Fruit fly (Drosophila melanogaster) whole organism, embryonic: Measurements from ENCODE around the gene FucTD.
A peak's percentile ranks its signal among the peaks of the same experiment; 100 is the strongest.

ENCODE experiments used
- Antp ChIP-seq: fragments of 200-800 bp; sonication (Bioruptor generic); optimal IDR thresholded peaks from 3 replicates; lab custom pipeline; 2016; ENCODE audit warnings: missing biosample characterization, missing genetic modification characterization
- Asciz ChIP-seq: fragments of 200-800 bp; sonication (Bioruptor generic); optimal IDR thresholded peaks from 2 replicates; lab custom pipeline; 2017; ENCODE audit warnings: missing biosample characterization, mild to moderate bottlenecking, missing genetic modification characterization, missing genetic modification reagents
- CG10147 ChIP-seq: fragments of 200-800 bp; sonication (Bioruptor generic); optimal IDR thresholded peaks from 2 replicates; lab custom pipeline; 2019; ENCODE audit warnings: missing biosample characterization, mild to moderate bottlenecking, missing genetic modification characterization, moderate library complexity
- CG10431 ChIP-seq: fragments of 200-800 bp; sonication (Bioruptor generic); optimal IDR thresholded peaks from 3 replicates; lab custom pipeline; 2018; ENCODE audit warnings: missing biosample characterization, mild to moderate bottlenecking, missing genetic modification characterization
- CG11696 ChIP-seq: fragments of 200-800 bp; sonication (Bioruptor generic); IDR thresholded peaks from 2 replicates; pipeline ENCODE4 v1.3.6; 2022; ENCODE audit warnings: missing biosample characterization, missing genetic modification characterization
- CG13287 ChIP-seq: fragments of 200-800 bp; sonication (Bioruptor generic); IDR thresholded peaks from 2 replicates; pipeline ENCODE4 v1.3.6; 2022; ENCODE audit warnings: missing biosample characterization, missing genetic modification characterization; ENCODE audit not compliant: partially characterized antibody
- CG2116 ChIP-seq: fragments of 200-800 bp; sonication (Bioruptor generic); optimal IDR thresholded peaks from 3 replicates; lab custom pipeline; 2018; ENCODE audit warnings: missing biosample characterization, mild to moderate bottlenecking, missing genetic modification characterization
- CG2129 ChIP-seq: fragments of 200-800 bp; sonication (Bioruptor generic); IDR thresholded peaks from 2 replicates; pipeline ENCODE4 v1.3.6; 2022; ENCODE audit warnings: missing biosample characterization, missing genetic modification characterization; ENCODE audit not compliant: partially characterized antibody
- CG2875 ChIP-seq: fragments of 200-800 bp; sonication (Bioruptor generic); optimal IDR thresholded peaks from 2 replicates; lab custom pipeline; 2017; ENCODE audit warnings: missing biosample characterization, mild to moderate bottlenecking, missing genetic modification characterization, missing genetic modification reagents
- CG3065 ChIP-seq: fragments of 200-800 bp; sonication (Bioruptor generic); optimal IDR thresholded peaks from 2 replicates; lab custom pipeline; 2016; ENCODE audit warnings: missing biosample characterization, missing genetic modification characterization
- CG34224 ChIP-seq: fragments of 200-800 bp; sonication (Bioruptor generic); IDR thresholded peaks from 3 replicates; pipeline ENCODE4 v1.3.6; 2022; ENCODE audit warnings: missing biosample characterization, missing genetic modification characterization; ENCODE audit not compliant: partially characterized antibody
- CG6654 ChIP-seq: fragments of 200-800 bp; sonication (Bioruptor generic); optimal IDR thresholded peaks from 2 replicates; lab custom pipeline; 2017; ENCODE audit warnings: missing biosample characterization, mild to moderate bottlenecking, missing genetic modification characterization
- CG7372 ChIP-seq: fragments of 200-800 bp; sonication (Bioruptor generic); IDR thresholded peaks from 2 replicates; pipeline ENCODE4 v1.3.6; 2022; ENCODE audit warnings: missing biosample characterization, missing genetic modification characterization
- CG7963 ChIP-seq: fragments of 200-800 bp; sonication (Bioruptor generic); IDR thresholded peaks from 3 replicates; pipeline ENCODE4 v1.3.6; 2022; ENCODE audit warnings: missing biosample characterization, missing genetic modification characterization; ENCODE audit not compliant: partially characterized antibody
- CG8478 ChIP-seq: fragments of >200 bp; optimal IDR thresholded peaks from 2 replicates; lab custom pipeline; 2018
- CG9876 ChIP-seq: fragments of 200-800 bp; sonication (Bioruptor generic); optimal IDR thresholded peaks from 2 replicates; lab custom pipeline; 2016; ENCODE audit warnings: missing biosample characterization, missing genetic modification characterization
- CkIIα-i1 ChIP-seq: fragments of 200-800 bp; sonication (Bioruptor generic); IDR thresholded peaks from 2 replicates; pipeline ENCODE4 v1.3.6; 2022; ENCODE audit warnings: missing biosample characterization, missing genetic modification characterization
- Dbx ChIP-seq: fragments of 200-800 bp; sonication (Bioruptor generic); IDR thresholded peaks from 3 replicates; pipeline ENCODE4 v1.3.6; 2022; ENCODE audit warnings: missing biosample characterization, missing genetic modification characterization
- Fer1 ChIP-seq: fragments of 200-800 bp; sonication (Bioruptor generic); optimal IDR thresholded peaks from 2 replicates; lab custom pipeline; 2017; ENCODE audit warnings: missing biosample characterization, mild to moderate bottlenecking, missing genetic modification characterization
- HHEX ChIP-seq: fragments of 200-800 bp; sonication (Bioruptor generic); optimal IDR thresholded peaks from 3 replicates; lab custom pipeline; 2017; ENCODE audit warnings: missing biosample characterization, mild to moderate bottlenecking, missing genetic modification characterization, missing genetic modification reagents
- HLH54F ChIP-seq: fragments of 200-800 bp; sonication (Bioruptor generic); optimal IDR thresholded peaks from 3 replicates; lab custom pipeline; 2016; ENCODE audit warnings: missing biosample characterization, missing genetic modification characterization
- Hey ChIP-seq: fragments of 200-800 bp; sonication (Bioruptor generic); optimal IDR thresholded peaks from 3 replicates; lab custom pipeline; 2018; ENCODE audit warnings: missing biosample characterization, mild to moderate bottlenecking, missing genetic modification characterization
- Max ChIP-seq: fragments of 200-800 bp; sonication (Bioruptor generic); optimal IDR thresholded peaks from 2 replicates; lab custom pipeline; 2016; ENCODE audit warnings: missing biosample characterization, mild to moderate bottlenecking, missing genetic modification characterization
- Mrtf ChIP-seq: fragments of 200-800 bp; sonication (Bioruptor generic); IDR thresholded peaks from 3 replicates; pipeline ENCODE4 v1.3.6; 2022; ENCODE audit warnings: missing biosample characterization, missing genetic modification characterization
- NFAT ChIP-seq: fragments of 200-800 bp; sonication (Bioruptor generic); IDR thresholded peaks from 2 replicates; pipeline ENCODE4 v1.3.6; 2022; ENCODE audit warnings: missing biosample characterization, missing genetic modification characterization
- Sry-β ChIP-seq: fragments of 200-800 bp; sonication (Bioruptor generic); optimal IDR thresholded peaks from 2 replicates; lab custom pipeline; 2018; ENCODE audit warnings: missing biosample characterization, mild to moderate bottlenecking, missing genetic modification characterization, moderate library complexity
- Taf1 ChIP-seq: fragments of 200-800 bp; sonication (Bioruptor generic); IDR thresholded peaks from 2 replicates; pipeline ENCODE4 v1.3.6; 2022; ENCODE audit warnings: missing biosample characterization, missing genetic modification characterization
- Usf ChIP-seq: fragments of 200-800 bp; sonication (Bioruptor generic); optimal IDR thresholded peaks from 2 replicates; lab custom pipeline; 2017; ENCODE audit warnings: missing genotype, missing biosample characterization, missing genetic modification characterization
- abd-A ChIP-seq: fragments of 200-800 bp; sonication (Bioruptor generic); optimal IDR thresholded peaks from 3 replicates; lab custom pipeline; 2019; ENCODE audit warnings: missing biosample characterization, mild to moderate bottlenecking, missing genetic modification characterization, moderate library complexity
- bbx ChIP-seq: fragments of 200-800 bp; sonication (Bioruptor generic); IDR thresholded peaks from 2 replicates; pipeline ENCODE4 v1.3.6; 2022; ENCODE audit warnings: missing biosample characterization, missing genetic modification characterization; ENCODE audit not compliant: partially characterized antibody
- cg ChIP-seq: fragments of 200-800 bp; sonication (Bioruptor generic); optimal IDR thresholded peaks from 3 replicates; lab custom pipeline; 2019; ENCODE audit warnings: missing biosample characterization, mild to moderate bottlenecking, missing genetic modification characterization, moderate library complexity
- dan ChIP-seq: fragments of 200-800 bp; sonication (Bioruptor generic); IDR thresholded peaks from 2 replicates; pipeline ENCODE4 v1.3.6; 2022; ENCODE audit warnings: missing biosample characterization, missing genetic modification characterization
- danr ChIP-seq: fragments of 200-800 bp; sonication (Bioruptor generic); IDR thresholded peaks from 2 replicates; pipeline ENCODE4 v1.3.6; 2022; ENCODE audit warnings: missing biosample characterization, missing genetic modification characterization
- fd102C ChIP-seq: fragments of 200-800 bp; sonication (Bioruptor generic); optimal IDR thresholded peaks from 2 replicates; lab custom pipeline; 2018; ENCODE audit warnings: missing biosample characterization, mild to moderate bottlenecking, missing genetic modification characterization, moderate library complexity
- fu2 ChIP-seq: fragments of 200-800 bp; sonication (Bioruptor generic); optimal IDR thresholded peaks from 2 replicates; lab custom pipeline; 2016; ENCODE audit warnings: missing biosample characterization, missing genetic modification characterization
- gem ChIP-seq: fragments of 200-800 bp; sonication (Bioruptor generic); optimal IDR thresholded peaks from 2 replicates; lab custom pipeline; 2019; ENCODE audit warnings: missing biosample characterization, mild to moderate bottlenecking, missing genetic modification characterization, moderate library complexity
- grau ChIP-seq: fragments of 200-800 bp; optimal IDR thresholded peaks from 3 replicates; lab custom pipeline; 2019; ENCODE audit warnings: missing biosample characterization, mild to moderate bottlenecking, missing genetic modification characterization, moderate library complexity
- gro ChIP-seq: fragments of 200-800 bp; sonication (Bioruptor generic); optimal IDR thresholded peaks from 2 replicates; lab custom pipeline; 2016; ENCODE audit warnings: missing biosample characterization, missing genetic modification characterization
- insv ChIP-seq, 2 experiments: fragments of 200-800 bp; sonication (Bioruptor generic); optimal IDR thresholded peaks; 3 replicates each; lab custom pipeline; 2016 to 2018; ENCODE audit warnings: missing biosample characterization in 2 of 2, missing genetic modification characterization in 2 of 2
- jigr1 ChIP-seq: fragments of 200-800 bp; sonication (Bioruptor generic); IDR thresholded peaks from 3 replicates; pipeline ENCODE4 v1.3.6; 2022; ENCODE audit warnings: missing biosample characterization, missing genetic modification characterization
- onecut ChIP-seq: fragments of 200-800 bp; sonication (Bioruptor generic); IDR thresholded peaks from 2 replicates; pipeline ENCODE4 v1.3.6; 2022; ENCODE audit warnings: missing biosample characterization, missing genetic modification characterization
- pho ChIP-seq: fragments of 200-800 bp; sonication (Bioruptor generic); optimal IDR thresholded peaks from 2 replicates; lab custom pipeline; 2016; ENCODE audit warnings: missing biosample characterization, missing genetic modification characterization
- pita ChIP-seq: fragments of 200-800 bp; sonication (Bioruptor generic); optimal IDR thresholded peaks from 2 replicates; lab custom pipeline; 2017; ENCODE audit warnings: missing biosample characterization, mild to moderate bottlenecking, missing genetic modification characterization
- ranshi ChIP-seq: fragments of 200-800 bp; sonication (Bioruptor generic); IDR thresholded peaks from 2 replicates; pipeline ENCODE4 v1.3.6; 2022; ENCODE audit warnings: missing biosample characterization, missing genetic modification characterization
- row ChIP-seq: fragments of 200-800 bp; sonication (Bioruptor generic); IDR thresholded peaks from 3 replicates; pipeline ENCODE4 v1.3.6; 2022; ENCODE audit warnings: missing biosample characterization, missing genetic modification characterization
- sc ChIP-seq, 3 experiments: fragments of >200 bp in 2 of 3; fragments of 200-800 bp in 1 of 3; sonication (Bioruptor generic) in 1 of 3; optimal IDR thresholded peaks; 2 replicates in 2 of 3; 3 replicates in 1 of 3; lab custom pipeline; 2017; ENCODE audit warnings: mild to moderate bottlenecking in 1 of 3, missing biosample characterization in 1 of 3, missing genetic modification characterization in 1 of 3, missing genetic modification reagents in 1 of 3
- sens ChIP-seq: fragments of 200-800 bp; sonication (Bioruptor generic); peaks from one replicate; lab custom pipeline; 2016; ENCODE audit warnings: missing biosample characterization, missing genetic modification characterization
- slbo ChIP-seq: fragments of 200-800 bp; sonication (Bioruptor generic); IDR thresholded peaks from 2 replicates; pipeline ENCODE4 v1.3.6; 2022; ENCODE audit warnings: missing biosample characterization, missing genetic modification characterization
- twi ChIP-seq: fragments of 200-800 bp; optimal IDR thresholded peaks from 2 replicates; lab custom pipeline; 2019; ENCODE audit warnings: missing biosample characterization, mild to moderate bottlenecking, missing genetic modification characterization, moderate library complexity
- yki ChIP-seq: fragments of >200 bp; optimal IDR thresholded peaks from 3 replicates; lab custom pipeline; 2018

The FucTD gene

dm6 chr3L:1378862-1379543 lies 37.0 kb upstream of the FucTD start (continued):
- TF ChIP-seq CG2129 (GFP tag; lab: Robert Waterston, UW), result no peak
- TF ChIP-seq bbx (GFP tag; lab: Robert Waterston, UW), result no peak
- TF ChIP-seq CG6654 (GFP tag; lab: Kevin White, UChicago), result no peak
- no peak for TF ChIP-seq CkIIα-i1
- no peak for TF ChIP-seq CG2116 (GFP tag; lab: Kevin White, UChicago)
- TF ChIP-seq gro (GFP tag; lab: Kevin White, UChicago), result no peak
- TF ChIP-seq twi (tag; lab: Kevin White, UChicago), result peak; percentile 25
- TF ChIP-seq Dbx (GFP tag; lab: Robert Waterston, UW), result no peak
- TF ChIP-seq Fer1 (GFP tag; lab: Kevin White, UChicago), result no peak
- TF ChIP-seq Asciz (GFP tag; lab: Kevin White, UChicago), result peak; percentile 24
- TF ChIP-seq NFAT (GFP tag; lab: Robert Waterston, UW), result no peak
- TF ChIP-seq sc (optimal IDR thresholded peaks at IDR 0.05; lab: Kevin White, UChicago), result no peak
- peak; percentile 52 for TF ChIP-seq sc (GFP tag; optimal IDR thresholded peaks at IDR 0.05; lab: Kevin White, UChicago)
- no peak for TF ChIP-seq yki (lab: Kevin White, UChicago)
- 0 out of 2 replicates have a peak, but pooled peaks have one; percentile 14 for TF ChIP-seq danr
- TF ChIP-seq sens (GFP tag; lab: Kevin White, UChicago), result peak; percentile 94
- no peak for TF ChIP-seq abd-A (tag; lab: Kevin White, UChicago)
- TF ChIP-seq grau (tag; lab: Kevin White, UChicago), result peak; percentile 62
- TF ChIP-seq pita (GFP tag; lab: Kevin White, UChicago), result no peak
- no peak for TF ChIP-seq CG3065 (GFP tag; lab: Kevin White, UChicago)
- TF ChIP-seq Taf1 (GFP tag; lab: Robert Waterston, UW), result no peak
- TF ChIP-seq ranshi (GFP tag; lab: Robert Waterston, UW), result 0 out of 2 replicates have a peak, but pooled peaks have one; percentile 27
- peak; percentile 81 for TF ChIP-seq gem (tag; lab: Kevin White, UChicago)
- TF ChIP-seq Sry-β (GFP tag; lab: Kevin White, UChicago), result no peak
- TF ChIP-seq CG34224, result no peak
- TF ChIP-seq CG9876 (GFP tag; lab: Kevin White, UChicago), result no peak
- TF ChIP-seq insv (GFP tag; optimal IDR thresholded peaks at IDR 0.05; lab: Kevin White, UChicago), result no peak
- TF ChIP-seq jigr1 (GFP tag; lab: Robert Waterston, UW), result 0 out of 3 replicates have a peak, but pooled peaks have one; percentile 22
- peak; percentile 77 for TF ChIP-seq CG2875 (GFP tag; lab: Kevin White, UChicago)
- TF ChIP-seq HLH54F (GFP tag; lab: Kevin White, UChicago), result no peak
- TF ChIP-seq CG7963 (GFP tag; lab: Robert Waterston, UW), result no peak
- no peak for TF ChIP-seq dan (GFP tag; lab: Robert Waterston, UW)
- peak; percentile 12 for TF ChIP-seq Usf
- peak; percentile 7 for TF ChIP-seq HHEX (GFP tag; lab: Kevin White, UChicago)
- TF ChIP-seq CG8478, result no peak
- no peak for TF ChIP-seq Hey (tag; lab: Kevin White, UChicago)
- TF ChIP-seq Antp (GFP tag; lab: Kevin White, UChicago), result no peak
- TF ChIP-seq fd102C (GFP tag; lab: Kevin White, UChicago), result no peak
- TF ChIP-seq row (GFP tag; lab: Robert Waterston, UW), result peak; percentile 76
- no peak for TF ChIP-seq CG10147 (GFP tag; lab: Kevin White, UChicago)
- TF ChIP-seq CG13287 (GFP tag; lab: Robert Waterston, UW), result no peak
- no peak for TF ChIP-seq Max (GFP tag; lab: Kevin White, UChicago)
- TF ChIP-seq pho, result peak; percentile 5
- peak; percentile 56 for TF ChIP-seq CG11696 (GFP tag; lab: Robert Waterston, UW)
- TF ChIP-seq onecut, result peak; percentile 47
- no peak for TF ChIP-seq cg
- TF ChIP-seq Mrtf, result no peak
- no peak for TF ChIP-seq fu2 (GFP tag; lab: Kevin White, UChicago)
- no peak for TF ChIP-seq CG10431 (GFP tag; lab: Kevin White, UChicago)
- peak; percentile 62; the same call in 1 of the 2 replicates for TF ChIP-seq CG7372
- peak; percentile 35 for TF ChIP-seq slbo
